Worm (Caenorhabditis elegans) whole organism, midembryonic: ENCODE measurements around the gene T09F5.1.
"Not testable (repeated sequence)": the region's sequence is repeated elsewhere in the genome, so short reads cannot be mapped to it uniquely, and the experiment has no call there.

ENCODE experiments used
- cog-1 ChIP-seq: sonication (generic microtip); optimal IDR thresholded peaks from 2 replicates; lab custom pipeline; 2016; ENCODE audit warnings: missing genetic modification characterization, missing compliant biosample characterization
- klf-2 ChIP-seq: fragments of 200-800 bp; sonication (Bioruptor generic); conservative IDR thresholded peaks from 2 replicates; pipeline ENCODE4 v1.3.6; 2022; ENCODE audit warnings: missing genetic modification reagents, missing genetic modification characterization, missing compliant biosample characterization
- tab-1 ChIP-seq: fragments of 200-800 bp; sonication (Bioruptor generic); IDR thresholded peaks from 2 replicates; pipeline ENCODE4 v1.3.6; 2022; ENCODE audit warnings: missing genetic modification characterization, missing compliant biosample characterization
- ztf-29 ChIP-seq: fragments of 200-800 bp; sonication (Bioruptor generic); IDR thresholded peaks from 2 replicates; pipeline ENCODE4 v1.3.6; 2022; ENCODE audit warnings: missing genetic modification reagents, missing genetic modification characterization, missing compliant biosample characterization

DNA sequence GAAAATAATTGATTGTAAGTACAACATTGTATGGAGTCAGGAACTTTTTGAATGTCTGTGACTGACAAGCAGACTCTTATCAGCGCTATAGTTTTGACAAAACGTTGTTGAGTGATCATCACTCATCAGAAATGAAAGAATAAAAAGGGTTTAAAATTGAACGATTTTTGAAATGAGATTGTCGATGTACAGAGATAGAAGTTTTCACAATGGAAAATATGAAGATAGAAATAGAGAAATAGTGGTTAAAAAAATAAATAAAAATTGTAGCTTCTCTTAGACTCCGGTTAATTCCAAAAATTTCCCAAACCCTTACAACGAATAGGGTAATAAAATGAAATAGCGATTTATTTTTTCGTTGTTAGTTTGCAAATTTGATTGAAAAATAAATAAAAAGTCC is 23.7 kb upstream of the T09F5.1 start, which contains the start of gene ugt-30:
- TF ChIP-seq ztf-29 (GFP tag; lab: Robert Waterston, UW); tab-1; klf-2; cog-1 (tag; lab: Kevin White, UChicago): not testable (repeated sequence)
